Worm (Caenorhabditis elegans) whole organism, late embryonic: ENCODE results near the gene gex-3.
A peak's percentile ranks its signal among the peaks of the same experiment; 100 is the strongest.

Experiments
- C38D4.7 ChIP-seq: fragments of 200-800 bp; sonication (Bioruptor generic); optimal IDR thresholded peaks from 2 replicates; lab custom pipeline; 2018; ENCODE audit warnings: mild to moderate bottlenecking, missing genetic modification characterization, moderate library complexity, missing compliant biosample characterization
- F13H6.1 ChIP-seq: sonication (generic microtip); optimal IDR thresholded peaks from 2 replicates; lab custom pipeline; 2016; ENCODE audit warnings: missing genetic modification characterization, missing compliant biosample characterization
- T23F11.4 ChIP-seq: fragments of 200-800 bp; sonication (Bioruptor generic); optimal IDR thresholded peaks from 2 replicates; lab custom pipeline; 2018; ENCODE audit warnings: mild to moderate bottlenecking, missing genetic modification characterization, missing compliant biosample characterization
- Y22D7AL.16 ChIP-seq: sonication (generic microtip); optimal IDR thresholded peaks from 2 replicates; lab custom pipeline; 2016; ENCODE audit warnings: missing genetic modification characterization, missing compliant biosample characterization
- ahr-1 ChIP-seq: sonication (generic microtip); optimal IDR thresholded peaks from 2 replicates; lab custom pipeline; 2016; ENCODE audit warnings: missing genetic modification characterization, missing compliant biosample characterization
- ama-1 ChIP-seq: fragments of 150-350 bp; optimal IDR thresholded peaks from 2 replicates; lab custom pipeline; 2014
- ceh-18 ChIP-seq: sonication (generic microtip); optimal IDR thresholded peaks from 2 replicates; lab custom pipeline; 2016; ENCODE audit warnings: missing genetic modification characterization, missing compliant biosample characterization
- ceh-19 ChIP-seq: fragments of 200-800 bp; sonication (Bioruptor generic); optimal IDR thresholded peaks from 2 replicates; lab custom pipeline; 2018; ENCODE audit warnings: mild to moderate bottlenecking, missing genetic modification characterization, missing compliant biosample characterization
- ceh-2 ChIP-seq: sonication (generic microtip); optimal IDR thresholded peaks from 2 replicates; lab custom pipeline; 2016; ENCODE audit warnings: missing genotype, missing genetic modification characterization, missing compliant biosample characterization
- ceh-24 ChIP-seq: sonication (generic microtip); optimal IDR thresholded peaks from 2 replicates; lab custom pipeline; 2016; ENCODE audit warnings: mild to moderate bottlenecking, missing genetic modification characterization, missing compliant biosample characterization
- ceh-30 ChIP-seq: fragments of 150-350 bp; optimal IDR thresholded peaks from 2 replicates; lab custom pipeline; 2014; ENCODE audit warnings: missing biosample characterization, missing genetic modification characterization
- ceh-31 ChIP-seq: sonication (generic microtip); optimal IDR thresholded peaks from 2 replicates; lab custom pipeline; 2016; ENCODE audit warnings: missing genetic modification characterization, missing compliant biosample characterization
- che-1 ChIP-seq: sonication (generic microtip); optimal IDR thresholded peaks from 2 replicates; lab custom pipeline; 2016; ENCODE audit warnings: mild to moderate bottlenecking, missing genetic modification characterization, missing compliant biosample characterization
- elt-4 ChIP-seq: sonication (generic microtip); optimal IDR thresholded peaks from 2 replicates; lab custom pipeline; 2016; ENCODE audit warnings: missing genetic modification characterization, missing compliant biosample characterization
- ets-4 ChIP-seq: sonication (generic microtip); optimal IDR thresholded peaks from 2 replicates; lab custom pipeline; 2016; ENCODE audit warnings: missing genetic modification characterization, missing compliant biosample characterization
- fax-1 ChIP-seq: sonication (generic microtip); optimal IDR thresholded peaks from 2 replicates; lab custom pipeline; 2016; ENCODE audit warnings: missing genotype, missing genetic modification characterization, missing compliant biosample characterization
- hlh-15 ChIP-seq: sonication (generic microtip); optimal IDR thresholded peaks from 2 replicates; lab custom pipeline; 2016; ENCODE audit warnings: missing genetic modification characterization, missing compliant biosample characterization
- hlh-6 ChIP-seq: sonication (generic microtip); optimal IDR thresholded peaks from 2 replicates; lab custom pipeline; 2016; ENCODE audit warnings: missing genotype, missing genetic modification characterization, missing compliant biosample characterization
- hlh-8 ChIP-seq: sonication (generic microtip); optimal IDR thresholded peaks from 2 replicates; lab custom pipeline; 2016; ENCODE audit warnings: missing genotype, missing genetic modification characterization, missing compliant biosample characterization
- nfya-1 ChIP-seq: sonication (generic microtip); optimal IDR thresholded peaks from 2 replicates; lab custom pipeline; 2017; ENCODE audit warnings: missing genetic modification characterization, mild to moderate bottlenecking, missing compliant biosample characterization, antibody characterized with exemption, moderate library complexity
- pag-3 ChIP-seq: sonication (generic microtip); optimal IDR thresholded peaks from 2 replicates; lab custom pipeline; 2016; ENCODE audit warnings: missing compliant biosample characterization, missing genetic modification characterization, borderline replicate concordance
- pat-9 ChIP-seq: fragments of 200-800 bp; sonication (Bioruptor generic); optimal IDR thresholded peaks from 2 replicates; lab custom pipeline; 2018; ENCODE audit warnings: mild to moderate bottlenecking, missing genetic modification characterization, moderate library complexity, missing compliant biosample characterization
- pax-1 ChIP-seq: fragments of 150-350 bp; optimal IDR thresholded peaks from 2 replicates; lab custom pipeline; 2014; ENCODE audit warnings: missing biosample characterization, missing genetic modification characterization
- pha-4 ChIP-seq: fragments of 150-350 bp; optimal IDR thresholded peaks from 2 replicates; lab custom pipeline; 2018; ENCODE audit warnings: missing biosample characterization, missing genetic modification reagents, missing genetic modification characterization
- pros-1 ChIP-seq: fragments of 150-350 bp; optimal IDR thresholded peaks from 2 replicates; lab custom pipeline; 2014; ENCODE audit warnings: missing biosample characterization, missing genetic modification reagents, missing genetic modification characterization
- ref-2 ChIP-seq: sonication (generic microtip); optimal IDR thresholded peaks from 2 replicates; lab custom pipeline; 2016; ENCODE audit warnings: missing genetic modification characterization, missing compliant biosample characterization
- sdc-2 ChIP-seq: sonication (generic microtip); optimal IDR thresholded peaks from 2 replicates; lab custom pipeline; 2016; ENCODE audit warnings: missing genotype, missing genetic modification characterization, missing compliant biosample characterization
- sox-4 ChIP-seq: sonication (generic microtip); optimal IDR thresholded peaks from 2 replicates; lab custom pipeline; 2017; ENCODE audit warnings: mild to moderate bottlenecking, missing genetic modification characterization, inconsistent platforms, missing compliant biosample characterization
- syd-9 ChIP-seq: sonication (generic microtip); optimal IDR thresholded peaks from 2 replicates; lab custom pipeline; 2016; ENCODE audit warnings: mild to moderate bottlenecking, missing genetic modification characterization, moderate library complexity, missing compliant biosample characterization
- tbx-2 ChIP-seq: sonication (generic microtip); optimal IDR thresholded peaks from 2 replicates; lab custom pipeline; 2016; ENCODE audit warnings: missing genetic modification characterization, missing compliant biosample characterization
- tbx-7 ChIP-seq: sonication (generic microtip); optimal IDR thresholded peaks from 2 replicates; lab custom pipeline; 2016; ENCODE audit warnings: missing genotype, missing genetic modification characterization, missing compliant biosample characterization
- ttx-3 ChIP-seq: sonication (generic microtip); optimal IDR thresholded peaks from 2 replicates; lab custom pipeline; 2016; ENCODE audit warnings: missing genetic modification reagents, missing genetic modification characterization, missing compliant biosample characterization
- unc-42 ChIP-seq: sonication (generic microtip); optimal IDR thresholded peaks from 2 replicates; lab custom pipeline; 2016; ENCODE audit warnings: missing genotype, missing genetic modification characterization, missing compliant biosample characterization
- unc-86 ChIP-seq: sonication (generic microtip); optimal IDR thresholded peaks from 2 replicates; lab custom pipeline; 2016; ENCODE audit warnings: missing genetic modification characterization, missing compliant biosample characterization
- ztf-16 ChIP-seq: sonication (generic microtip); optimal IDR thresholded peaks from 2 replicates; lab custom pipeline; 2017; ENCODE audit warnings: missing genetic modification characterization, missing compliant biosample characterization

gex-3 gene

ce11 chrIV:12441715-12442114 lies 37.5 kb downstream of the gex-3 start, which contains the start of gene C25G4.17:
TSS of gene C25G4.17 (plus strand) at chrIV:12442015.
- TF ChIP-seq ttx-3 (no peak), ahr-1 (no peak), C38D4.7 (GFP tag; lab: Kevin White, UChicago) (no peak), fax-1 (tag; lab: Kevin White, UChicago) (no peak), tbx-7 (no peak), elt-4 (tag; lab: Kevin White, UChicago) (no peak), pat-9 (no peak), ztf-16 (tag; lab: Kevin White, UChicago) (no peak), che-1 (no peak), pax-1 (tag; lab: Kevin White, UChicago) (no peak), sox-4 (tag; lab: Kevin White, UChicago) (no peak), tbx-2 (no peak), Y22D7AL.16 (tag; lab: Kevin White, UChicago) (no peak), pha-4 (tag; lab: Kevin White, UChicago) (no peak)

ce11 chrIV:12443936-12444335 lies 39.7 kb downstream of the gex-3 start, which contains the start of gene C25G4.2:
TSS of gene C25G4.2 (minus strand) at chrIV:12444035.
- TF ChIP-seq ref-2 (tag; lab: Kevin White, UChicago) = no peak
- no peak for TF ChIP-seq tbx-7
- no peak for TF ChIP-seq pag-3 (tag; lab: Kevin White, UChicago)
- no peak for TF ChIP-seq ama-1 (lab: Kevin White, UChicago)
- no peak for TF ChIP-seq ceh-18 (tag; lab: Kevin White, UChicago)
- no peak for TF ChIP-seq ceh-2 (tag; lab: Kevin White, UChicago)
- no peak for TF ChIP-seq ttx-3
- no peak for TF ChIP-seq C38D4.7 (GFP tag; lab: Kevin White, UChicago)
- no peak for TF ChIP-seq ahr-1
- TF ChIP-seq sdc-2 (tag; lab: Kevin White, UChicago) = no peak
- TF ChIP-seq syd-9 (tag; lab: Kevin White, UChicago) = no peak
- no peak for TF ChIP-seq fax-1 (tag; lab: Kevin White, UChicago)
- TF ChIP-seq ceh-19 (GFP tag; lab: Kevin White, UChicago) = no peak
- no peak for TF ChIP-seq ceh-31 (tag; lab: Kevin White, UChicago)
- no peak for TF ChIP-seq T23F11.4 (GFP tag; lab: Kevin White, UChicago)
- no peak for TF ChIP-seq sox-4 (tag; lab: Kevin White, UChicago)
- TF ChIP-seq hlh-6 (tag; lab: Kevin White, UChicago) = no peak

ce11 chrIV:12445463-12445934 lies 41.3 kb downstream of the gex-3 start, which contains the start of gene C25G4.3:
TSS of gene C25G4.3 (minus strand) at chrIV:12445884.
- TF ChIP-seq ets-4 (tag; lab: Kevin White, UChicago) (no peak), ceh-2 (tag; lab: Kevin White, UChicago) (no peak), hlh-15 (tag; lab: Kevin White, UChicago) (no peak), ceh-30 (tag; lab: Kevin White, UChicago) (no peak)

- no peak for TF ChIP-seq ceh-30 (tag; lab: Kevin White, UChicago)
- no peak for TF ChIP-seq che-1
- TF ChIP-seq nfya-1 (tag; lab: Kevin White, UChicago) = peak; percentile 27
- peak; percentile 55 for TF ChIP-seq unc-42 (tag; lab: Kevin White, UChicago)
Measured at ce11 chrIV:12451225-12451831, 47.1 kb downstream of the gex-3 start, which contains the start of gene dpy-26. TSS of gene dpy-26 (minus strand) at chrIV:12451335.

ce11 chrIV:12454115-12454514 lies 49.9 kb downstream of the gex-3 start, which contains the start of gene spe-44:
TSS of gene spe-44 (minus strand) at chrIV:12454215.
- TF ChIP-seq pag-3 (tag; lab: Kevin White, UChicago) = no peak
- TF ChIP-seq che-1 = no peak

- TF ChIP-seq ceh-24 (no peak), nfya-1 (tag; lab: Kevin White, UChicago) (no peak), ceh-31 (tag; lab: Kevin White, UChicago) (no peak), pros-1 (no peak), hlh-8 (no peak), ref-2 (tag; lab: Kevin White, UChicago) (no peak), F13H6.1 (no peak), unc-86 (tag; lab: Kevin White, UChicago) (no peak)
Measured at ce11 chrIV:12454750-12455149, 50.5 kb downstream of the gex-3 start, which contains the start of gene smz-1. TSS of gene smz-1 (plus strand) at chrIV:12455050.
